Fruit fly (Drosophila melanogaster) whole organism: ENCODE results near the gene CG11134.
A peak's percentile ranks its signal among the peaks of the same experiment; 100 is the strongest.

Experiments used
- CG8478 ChIP-seq: fragments of >200 bp; optimal IDR thresholded peaks from 2 replicates; lab custom pipeline; 2018; ENCODE audit warnings: inconsistent platforms
- Dll ChIP-seq: fragments of >200 bp; optimal IDR thresholded peaks from 2 replicates; lab custom pipeline; 2017
- EcR ChIP-seq, 2 experiments: fragments of >200 bp; optimal IDR thresholded peaks; 2 replicates each; lab custom pipeline; 2017; ENCODE audit warnings: missing biosample characterization in 2 of 2, missing genetic modification characterization in 2 of 2, missing genetic modification reagents in 2 of 2
- pan ChIP-seq: fragments of >200 bp; optimal IDR thresholded peaks from 2 replicates; lab custom pipeline; 2017
- psq ChIP-seq: fragments of >200 bp; optimal IDR thresholded peaks from 2 replicates; lab custom pipeline; 2017
- usp ChIP-seq: fragments of >200 bp; optimal IDR thresholded peaks from 2 replicates; lab custom pipeline; 2017; ENCODE audit warnings: missing biosample characterization, missing genetic modification characterization, mixed read lengths

CG11134 gene

dm6 chrX:13756776-13757312, 19.1 kb downstream of the CG11134 start, which contains the start of the genes CG32625 and Rtc1:
Gene CG32625, minus strand, starts transcription at chrX:13756826.
Gene Rtc1, plus strand, starts transcription at chrX:13757179.
- TF ChIP-seq CG8478 (lab: Kevin White, UChicago): no peak
- no peak for TF ChIP-seq usp
- TF ChIP-seq Dll (lab: Kevin White, UChicago): no peak
- TF ChIP-seq psq (lab: Kevin White, UChicago): no peak

DNA sequence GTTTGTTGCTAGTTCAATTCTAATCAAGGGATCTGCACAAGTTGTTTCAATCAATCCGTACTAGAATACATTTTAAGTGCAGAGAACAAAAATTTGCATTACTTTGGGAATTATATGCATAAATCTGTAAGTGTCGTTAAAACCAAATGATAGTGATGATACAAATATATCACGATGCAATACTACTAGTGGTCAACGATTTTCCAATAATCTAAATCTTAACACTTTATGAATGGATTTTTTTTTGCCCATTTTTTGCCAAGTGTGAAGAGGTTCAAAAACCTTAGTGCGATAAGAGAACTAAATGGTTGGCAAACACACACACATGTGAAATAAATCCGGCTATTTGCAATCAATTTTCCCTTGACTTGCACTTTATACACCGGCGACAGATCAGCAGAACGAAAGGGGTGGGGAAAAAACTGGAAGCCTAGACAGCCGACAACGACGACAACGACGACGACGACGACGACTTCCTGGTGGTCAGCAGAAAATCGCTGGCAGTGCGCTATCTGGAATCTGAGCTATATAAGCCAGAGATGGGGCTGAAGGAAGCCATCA, 21.3 kb downstream of the CG11134 start, which contains the start of gene Yp3:
Gene Yp3, plus strand, starts transcription at position 558 of the 561 bp plus-strand sequence.
- TF ChIP-seq CG8478 (lab: Kevin White, UChicago) (no peak), pan (lab: Kevin White, UChicago) (no peak), psq (lab: Kevin White, UChicago) (no peak), usp (no peak), EcR (GFP tag; optimal IDR thresholded peaks at IDR 0.05; lab: Kevin White, UChicago) (no peak)

- TF ChIP-seq usp (no peak), pan (lab: Kevin White, UChicago) (no peak), Dll (lab: Kevin White, UChicago) (peak; percentile 3), EcR (GFP tag; optimal IDR thresholded peaks at IDR 0.05; lab: Kevin White, UChicago) (no peak), psq (lab: Kevin White, UChicago) (no peak)
Measured at dm6 chrX:13761762-13762371, 24.1 kb downstream of the CG11134 start.

DNA sequence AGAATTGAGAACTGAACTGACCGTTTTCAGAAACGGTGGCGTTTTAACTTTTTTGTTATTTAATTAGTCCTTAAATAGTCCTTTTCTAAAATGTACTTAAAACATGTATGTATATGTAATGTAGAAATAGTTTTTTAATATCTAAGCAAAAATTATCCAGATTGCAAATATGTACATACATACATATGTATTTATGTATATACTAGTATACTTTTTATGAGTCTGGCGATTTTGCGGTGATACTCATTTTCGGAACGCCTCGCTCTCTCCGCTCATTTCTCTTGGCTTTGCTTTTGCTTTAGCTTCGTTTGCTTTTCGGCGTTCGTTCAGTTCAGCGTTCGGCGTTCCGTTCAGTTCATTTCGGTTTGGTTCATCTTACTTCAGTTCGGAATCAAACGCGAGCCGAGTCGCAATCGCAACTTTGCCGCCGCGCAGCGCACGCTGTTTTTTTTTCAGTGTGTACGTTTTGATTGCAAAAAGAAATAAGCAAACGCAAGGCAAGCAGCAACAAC, 24.7 kb downstream of the CG11134 start, which contains the start of gene rdgB:
Gene rdgB, plus strand, starts transcription at position 381 of the 512 bp plus-strand sequence.
- TF ChIP-seq pan (lab: Kevin White, UChicago) (no peak), psq (lab: Kevin White, UChicago) (no peak), CG8478 (lab: Kevin White, UChicago) (no peak), EcR (GFP tag; optimal IDR thresholded peaks at IDR 0.05; lab: Kevin White, UChicago) (no peak), Dll (lab: Kevin White, UChicago) (no peak), usp (no peak)

DNA sequence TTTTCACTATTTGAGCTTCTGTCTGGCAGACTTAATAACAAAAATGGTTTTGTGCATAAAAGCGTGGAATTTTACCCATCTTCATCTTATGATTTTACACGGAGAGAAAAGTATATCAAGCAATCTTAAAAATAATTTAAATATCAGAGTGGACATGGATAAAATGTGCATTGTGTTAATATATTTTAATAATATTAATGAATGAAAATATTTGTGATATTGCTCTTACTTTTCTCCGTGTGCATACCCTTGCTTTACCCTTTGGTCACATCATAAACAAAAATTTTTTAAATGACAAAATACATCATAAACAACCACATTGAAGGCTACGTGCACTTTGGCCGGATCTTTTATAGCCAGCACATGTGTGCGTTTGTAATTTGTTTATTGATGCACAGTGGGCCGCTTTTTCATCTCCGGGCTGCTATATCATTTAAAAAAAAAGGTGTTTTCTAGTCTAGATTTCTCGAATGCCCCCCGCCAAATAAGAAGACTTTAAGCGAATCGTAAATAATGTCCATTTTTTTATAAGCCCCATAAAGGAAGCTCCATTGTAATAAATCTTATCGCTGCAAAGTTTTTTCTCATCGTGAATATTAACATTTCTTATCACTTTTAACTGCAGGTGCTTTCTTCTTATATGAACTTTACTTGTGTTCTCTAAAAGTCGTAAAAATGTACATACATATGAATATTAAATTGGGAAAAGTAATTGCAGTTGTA, 26.8 kb downstream of the CG11134 start:
- TF ChIP-seq pan (lab: Kevin White, UChicago): no peak

DNA sequence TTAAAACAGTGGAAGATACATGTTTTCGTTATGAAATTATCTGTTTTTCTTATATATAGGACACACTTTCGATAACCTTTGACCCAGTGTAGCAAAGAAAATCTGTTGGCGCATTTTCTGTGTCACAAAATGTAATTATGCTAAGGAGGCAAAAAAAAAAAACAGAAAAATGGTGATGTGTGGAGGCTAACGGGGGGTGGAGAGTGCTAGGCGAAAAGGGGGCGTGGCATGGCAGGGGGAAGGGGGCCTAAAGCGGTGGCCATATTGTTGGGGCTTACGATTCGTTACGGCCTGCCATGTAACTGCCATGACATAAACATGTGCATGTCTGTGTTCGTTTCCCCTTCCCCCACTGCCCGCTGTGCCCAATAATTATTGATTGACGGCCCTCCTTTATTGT, 27.5 kb downstream of the CG11134 start:
- TF ChIP-seq EcR (GFP tag; optimal IDR thresholded peaks at IDR 0.05; lab: Kevin White, UChicago) (no peak), pan (lab: Kevin White, UChicago) (no peak), usp (no peak), psq (lab: Kevin White, UChicago) (no peak), Dll (lab: Kevin White, UChicago) (no peak), CG8478 (lab: Kevin White, UChicago) (no peak)

- TF ChIP-seq Dll (lab: Kevin White, UChicago) (no peak), pan (lab: Kevin White, UChicago) (no peak), psq (lab: Kevin White, UChicago) (no peak), CG8478 (lab: Kevin White, UChicago) (no peak), usp (no peak), EcR (GFP tag; optimal IDR thresholded peaks at IDR 0.05; lab: Kevin White, UChicago) (no peak)
Measured at dm6 chrX:13766495-13766894, 28.8 kb downstream of the CG11134 start.

DNA sequence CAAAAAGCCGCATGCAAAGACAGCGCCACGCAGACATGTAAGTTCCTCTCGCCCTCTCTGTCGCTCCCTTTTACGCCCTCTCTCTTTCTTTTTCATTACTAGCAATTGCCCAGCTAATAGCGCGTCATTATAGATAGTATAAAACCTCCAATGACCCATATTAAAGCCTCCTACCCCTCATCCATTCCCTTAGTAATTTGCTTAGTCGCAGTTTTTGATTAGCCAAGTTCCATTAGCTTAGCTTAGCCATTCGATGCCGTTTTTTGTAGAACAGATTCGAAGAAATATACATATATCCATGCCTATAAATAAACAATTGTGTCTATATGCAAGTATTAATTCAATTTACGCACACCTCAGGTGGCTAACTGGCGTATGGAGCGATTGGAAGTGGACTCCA, 33.0 kb downstream of the CG11134 start:
- TF ChIP-seq CG8478 (lab: Kevin White, UChicago): no peak
- no peak for TF ChIP-seq pan (lab: Kevin White, UChicago)
- TF ChIP-seq usp: no peak
- no peak for TF ChIP-seq psq (lab: Kevin White, UChicago)
- TF ChIP-seq EcR (GFP tag; optimal IDR thresholded peaks at IDR 0.05; lab: Kevin White, UChicago): no peak
- no peak for TF ChIP-seq Dll (lab: Kevin White, UChicago)

DNA sequence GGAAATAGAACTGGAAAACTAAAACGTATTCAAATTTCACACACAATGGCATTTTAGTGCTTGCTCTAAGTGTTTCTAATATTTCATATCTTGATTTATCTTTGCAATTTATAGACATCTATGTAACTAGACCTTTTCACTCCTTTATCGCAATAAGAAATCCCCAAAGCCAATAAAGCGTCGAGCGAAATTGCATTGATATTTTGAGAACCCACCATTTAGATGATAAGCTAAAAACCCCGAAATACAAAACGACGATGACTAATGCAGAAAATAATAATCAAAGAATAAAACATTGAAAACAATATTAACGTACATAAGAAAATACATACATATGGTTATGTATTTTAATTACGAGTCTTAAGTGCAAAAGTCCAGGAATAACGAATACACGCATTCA, 40.8 kb downstream of the CG11134 start:
- TF ChIP-seq EcR (GFP tag; optimal IDR thresholded peaks at IDR 0.05; lab: Kevin White, UChicago): no peak
- no peak for TF ChIP-seq CG8478 (lab: Kevin White, UChicago)
- TF ChIP-seq pan (lab: Kevin White, UChicago): no peak
- TF ChIP-seq usp: no peak
- no peak for TF ChIP-seq psq (lab: Kevin White, UChicago)
- no peak for TF ChIP-seq Dll (lab: Kevin White, UChicago)

- TF ChIP-seq Dll (lab: Kevin White, UChicago) (no peak), CG8478 (lab: Kevin White, UChicago) (no peak), psq (lab: Kevin White, UChicago) (no peak), usp (no peak), EcR (GFP tag; optimal IDR thresholded peaks at IDR 0.05; lab: Kevin White, UChicago) (no peak), pan (lab: Kevin White, UChicago) (no peak)
Measured at dm6 chrX:13779696-13780095, 42.0 kb downstream of the CG11134 start.

dm6 chrX:13781739-13782502, 44.2 kb downstream of the CG11134 start, which contains the start of the genes CtsB and amrt:
Gene CtsB, minus strand, starts transcription at chrX:13782170.
Gene amrt, plus strand, starts transcription at chrX:13782459.
- TF ChIP-seq pan (lab: Kevin White, UChicago): no peak
- no peak for TF ChIP-seq Dll (lab: Kevin White, UChicago)
- TF ChIP-seq usp: no peak
- TF ChIP-seq EcR (GFP tag; optimal IDR thresholded peaks at IDR 0.05; lab: Kevin White, UChicago): no peak
